Worm (Caenorhabditis elegans): ENCODE results near the gene fbxb-84.

Gene fbxb-84

ce11 chrIII:178126-178525 lies 31.9 kb upstream of the fbxb-84 start:
- no peak for TF ChIP-seq fkh-2 (tag; optimal IDR thresholded peaks at IDR 0.05)

ce11 chrIII:177715-178114 lies 31.4 kb upstream of the fbxb-84 start, which contains the start of gene F40G9.14:
Gene F40G9.14, minus strand, starts transcription at chrIII:177815.
- TF ChIP-seq unc-62 (GFP tag; optimal IDR thresholded peaks at IDR 0.05), result no peak
- no peak for TF ChIP-seq pha-4 (tag; optimal IDR thresholded peaks at IDR 0.05)
- TF ChIP-seq fkh-10 (GFP tag; optimal IDR thresholded peaks at IDR 0.05), result no peak
- TF ChIP-seq nhr-23 (tag; optimal IDR thresholded peaks at IDR 0.05), result no peak
- no peak for TF ChIP-seq nfya-1 (tag; optimal IDR thresholded peaks at IDR 0.05; ENCODE audit: insufficient read depth)
- no peak for TF ChIP-seq nhr-12 (tag; optimal IDR thresholded peaks at IDR 0.05)
- no peak for TF ChIP-seq ama-1 (optimal IDR thresholded peaks at IDR 0.05)
- TF ChIP-seq sea-2 (GFP tag; optimal IDR thresholded peaks at IDR 0.05), result no peak
- no peak for TF ChIP-seq ZK546.5 (tag; optimal IDR thresholded peaks at IDR 0.05)
- no peak for TF ChIP-seq nhr-43 (tag; optimal IDR thresholded peaks at IDR 0.05; ENCODE audit: poor library complexity, severe bottlenecking)
- TF ChIP-seq nhr-77 (tag; optimal IDR thresholded peaks at IDR 0.05), result no peak
- TF ChIP-seq nhr-67 (tag; optimal IDR thresholded peaks at IDR 0.05), result no peak
- no peak for TF ChIP-seq ztf-11 (tag; optimal IDR thresholded peaks at IDR 0.05)
- TF ChIP-seq zag-1 (tag; optimal IDR thresholded peaks at IDR 0.05), result no peak
- no peak for TF ChIP-seq fkh-2 (tag; optimal IDR thresholded peaks at IDR 0.05)
- no peak for TF ChIP-seq mml-1 (tag; optimal IDR thresholded peaks at IDR 0.05)

- TF ChIP-seq nhr-23 (tag; optimal IDR thresholded peaks at IDR 0.05) (no peak), mml-1 (tag; optimal IDR thresholded peaks at IDR 0.05) (no peak), fkh-10 (GFP tag; optimal IDR thresholded peaks at IDR 0.05) (no peak), elt-2 (tag; optimal IDR thresholded peaks at IDR 0.05) (no peak), lin-39 (tag; optimal IDR thresholded peaks at IDR 0.05) (no peak), ztf-11 (tag; optimal IDR thresholded peaks at IDR 0.05) (no peak), nhr-43 (tag; optimal IDR thresholded peaks at IDR 0.05; ENCODE audit: poor library complexity, severe bottlenecking) (no peak)
Observed at ce11 chrIII:175733-176132, 29.5 kb upstream of the fbxb-84 start, which contains the start of gene clec-148. Gene clec-148, minus strand, starts transcription at chrIII:175833.

ce11 chrIII:173501-173900 lies 27.2 kb upstream of the fbxb-84 start, which contains the start of gene F40G9.19:
Gene F40G9.19, plus strand, starts transcription at chrIII:173801.
- TF ChIP-seq ztf-11 (tag; optimal IDR thresholded peaks at IDR 0.05) (no peak), fkh-10 (GFP tag; optimal IDR thresholded peaks at IDR 0.05) (no peak), zag-1 (tag; optimal IDR thresholded peaks at IDR 0.05) (no peak), nfya-1 (tag; optimal IDR thresholded peaks at IDR 0.05; ENCODE audit: insufficient read depth) (no peak), elt-3 (tag; optimal IDR thresholded peaks at IDR 0.05) (no peak), nhr-25 (tag; optimal IDR thresholded peaks at IDR 0.05) (no peak), nhr-12 (tag; optimal IDR thresholded peaks at IDR 0.05) (no peak), egl-27 (tag; optimal IDR thresholded peaks at IDR 0.05) (no peak), nhr-77 (tag; optimal IDR thresholded peaks at IDR 0.05) (no peak), ceh-28 (tag; optimal IDR thresholded peaks at IDR 0.05) (no peak), daf-12 (tag; optimal IDR thresholded peaks at IDR 0.05) (no peak), nhr-237 (tag; optimal IDR thresholded peaks at IDR 0.05) (no peak), ama-1 (optimal IDR thresholded peaks at IDR 0.05) (no peak), ZK546.5 (tag; optimal IDR thresholded peaks at IDR 0.05) (no peak), pha-4 (tag; optimal IDR thresholded peaks at IDR 0.05) (no peak), lin-15B (tag; optimal IDR thresholded peaks at IDR 0.05) (no peak), egl-5 (tag; optimal IDR thresholded peaks at IDR 0.05) (no peak), mdl-1 (tag; optimal IDR thresholded peaks at IDR 0.05) (no peak), mml-1 (tag; optimal IDR thresholded peaks at IDR 0.05) (no peak)

- TF ChIP-seq nhr-25 (tag; optimal IDR thresholded peaks at IDR 0.05) (no peak), nfya-1 (tag; optimal IDR thresholded peaks at IDR 0.05; ENCODE audit: insufficient read depth) (no peak), zag-1 (tag; optimal IDR thresholded peaks at IDR 0.05) (no peak)
Observed at ce11 chrIII:171617-172016, 25.3 kb upstream of the fbxb-84 start, which contains the start of the genes F40G9.9 and F40G9.12. Gene F40G9.9, minus strand, starts transcription at chrIII:171717. Gene F40G9.12, plus strand, starts transcription at chrIII:171847.

ce11 chrIII:169478-169877 lies 23.2 kb upstream of the fbxb-84 start, which contains the start of gene F40G9.18:
Gene F40G9.18, minus strand, starts transcription at chrIII:169578.
- TF ChIP-seq ztf-4 (tag; optimal IDR thresholded peaks at IDR 0.05) (no peak), nhr-76 (tag; optimal IDR thresholded peaks at IDR 0.05) (no peak), unc-62 (GFP tag; optimal IDR thresholded peaks at IDR 0.05) (no peak), pqm-1 (tag; optimal IDR thresholded peaks at IDR 0.05) (no peak)

All from whole organism, L3 larva.